Fruit fly (Drosophila melanogaster) whole organism, adult: Measurements from ENCODE around the gene CG32700.

Experiments
- CG11617 ChIP-seq: fragments of 200-800 bp; sonication (Bioruptor generic); optimal IDR thresholded peaks from 2 replicates; lab custom pipeline; 2017; ENCODE audit warnings: mild to moderate bottlenecking, missing biosample characterization, missing genetic modification reagents, missing genetic modification characterization
- CG12768 ChIP-seq: fragments of 200-800 bp; sonication (Bioruptor generic); optimal IDR thresholded peaks from 2 replicates; lab custom pipeline; 2017; ENCODE audit warnings: missing biosample characterization, missing genetic modification characterization, mild to moderate bottlenecking, moderate library complexity, missing genetic modification reagents
- CG14711 ChIP-seq: fragments of 200-800 bp; sonication (Bioruptor generic); optimal IDR thresholded peaks from 2 replicates; lab custom pipeline; 2018; ENCODE audit warnings: missing biosample characterization, mild to moderate bottlenecking, missing genetic modification characterization, moderate library complexity
- CG1620 ChIP-seq: fragments of 200-800 bp; sonication (Bioruptor generic); optimal IDR thresholded peaks from 2 replicates; lab custom pipeline; 2016; ENCODE audit warnings: missing biosample characterization, missing genetic modification characterization
- CG33017 ChIP-seq: fragments of 200-800 bp; sonication (Bioruptor generic); optimal IDR thresholded peaks from 2 replicates; lab custom pipeline; 2018; ENCODE audit warnings: missing biosample characterization, mild to moderate bottlenecking, missing genetic modification characterization, moderate library complexity
- CG5204 ChIP-seq: fragments of 200-800 bp; sonication (Bioruptor generic); optimal IDR thresholded peaks from 2 replicates; lab custom pipeline; 2016; ENCODE audit warnings: missing biosample characterization, missing genetic modification characterization
- CG7045 ChIP-seq: fragments of 200-800 bp; sonication (Bioruptor generic); optimal IDR thresholded peaks from 2 replicates; lab custom pipeline; 2017; ENCODE audit warnings: missing biosample characterization, mild to moderate bottlenecking, missing genetic modification characterization
- CG7101 ChIP-seq: fragments of 200-800 bp; sonication (Bioruptor generic); optimal IDR thresholded peaks from 2 replicates; lab custom pipeline; 2018; ENCODE audit warnings: missing biosample characterization, mild to moderate bottlenecking, missing genetic modification characterization, moderate library complexity
- Clk ChIP-seq: fragments of 200-800 bp; sonication (Bioruptor generic); optimal IDR thresholded peaks from 2 replicates; lab custom pipeline; 2017; ENCODE audit warnings: missing biosample characterization, missing genetic modification characterization
- Crg-1 ChIP-seq: fragments of 200-800 bp; sonication (Bioruptor generic); optimal IDR thresholded peaks from 2 replicates; lab custom pipeline; 2016; ENCODE audit warnings: missing biosample characterization, missing genetic modification characterization
- Hr96 ChIP-seq: fragments of 200-800 bp; sonication (Bioruptor generic); optimal IDR thresholded peaks from 2 replicates; lab custom pipeline; 2016; ENCODE audit warnings: missing biosample characterization, missing genetic modification characterization
- Mnt ChIP-seq: fragments of 200-800 bp; sonication (Bioruptor generic); optimal IDR thresholded peaks from 2 replicates; lab custom pipeline; 2016; ENCODE audit warnings: missing biosample characterization, mild to moderate bottlenecking, missing genetic modification characterization
- bab1 ChIP-seq: fragments of 200-800 bp; sonication (Bioruptor generic); optimal IDR thresholded peaks from 3 replicates; lab custom pipeline; 2019; ENCODE audit warnings: missing biosample characterization, mild to moderate bottlenecking, missing genetic modification characterization, moderate library complexity
- cic ChIP-seq: fragments of 200-800 bp; sonication (Bioruptor generic); optimal IDR thresholded peaks from 2 replicates; lab custom pipeline; 2017; ENCODE audit warnings: missing biosample characterization, mild to moderate bottlenecking, missing genetic modification characterization, moderate library complexity
- cnc ChIP-seq, 2 experiments: fragments of >200 bp; optimal IDR thresholded peaks; 2 replicates each; lab custom pipeline; 2017
- kay ChIP-seq: fragments of 200-800 bp; sonication (Bioruptor generic); peaks from one replicate; lab custom pipeline; 2016; ENCODE audit warnings: missing biosample characterization, missing genetic modification characterization, borderline replicate concordance
- ovo ChIP-seq: fragments of 200-800 bp; sonication (Bioruptor generic); optimal IDR thresholded peaks from 2 replicates; lab custom pipeline; 2016; ENCODE audit warnings: missing biosample characterization, missing genetic modification characterization
- pad ChIP-seq: fragments of 200-800 bp; sonication (Bioruptor generic); optimal IDR thresholded peaks from 3 replicates; lab custom pipeline; 2017; ENCODE audit warnings: missing biosample characterization, missing genetic modification characterization, mild to moderate bottlenecking, moderate library complexity, missing genetic modification reagents
- tj ChIP-seq: fragments of 200-800 bp; sonication (Bioruptor generic); optimal IDR thresholded peaks from 3 replicates; lab custom pipeline; 2017; ENCODE audit warnings: missing biosample characterization, mild to moderate bottlenecking, missing genetic modification characterization, moderate library complexity
- toe ChIP-seq: fragments of 200-800 bp; sonication (Bioruptor generic); optimal IDR thresholded peaks from 2 replicates; lab custom pipeline; 2016; ENCODE audit warnings: missing biosample characterization, missing genetic modification characterization

The CG32700 gene

dm6 chrX:9550565-9551145 is at the start of gene CG32700:
TSS of gene CG32700 (minus strand) at chrX:9550838.
- TF ChIP-seq Clk (GFP tag; lab: Kevin White, UChicago) (no peak), tj (peak; percentile 85), CG7101 (tag; lab: Kevin White, UChicago) (peak; percentile 16), cic (no peak), bab1 (GFP tag; lab: Kevin White, UChicago) (peak; percentile 0), CG14711 (tag; lab: Kevin White, UChicago) (no peak)

- TF ChIP-seq cnc (optimal IDR thresholded peaks at IDR 0.05; lab: Kevin White, UChicago) (no peak), kay (GFP tag; lab: Kevin White, UChicago) (no peak), pad (no peak), Clk (GFP tag; lab: Kevin White, UChicago) (no peak), cic (no peak), ovo (GFP tag; lab: Kevin White, UChicago) (no peak), CG12768 (GFP tag; lab: Kevin White, UChicago) (peak; percentile 8), Hr96 (no peak), CG7045 (peak; percentile 61), Mnt (GFP tag; lab: Kevin White, UChicago) (peak; percentile 80), CG5204 (GFP tag; lab: Kevin White, UChicago) (no peak), CG14711 (tag; lab: Kevin White, UChicago) (peak; percentile 49), toe (GFP tag; lab: Kevin White, UChicago) (peak; percentile 22), CG11617 (GFP tag; lab: Kevin White, UChicago) (peak; percentile 47), Crg-1 (GFP tag; lab: Kevin White, UChicago) (no peak), tj (peak; percentile 27), bab1 (GFP tag; lab: Kevin White, UChicago) (no peak), CG1620 (GFP tag; lab: Kevin White, UChicago) (no peak), CG7101 (tag; lab: Kevin White, UChicago) (peak; percentile 39), CG33017 (peak; percentile 31)
Measured at dm6 chrX:9600083-9600817, 49.6 kb upstream of the CG32700 start.

dm6 chrX:9599158-9600082 is 48.8 kb upstream of the CG32700 start:
- TF ChIP-seq Crg-1 (GFP tag; lab: Kevin White, UChicago): no peak
- no peak for TF ChIP-seq pad
- no peak for TF ChIP-seq Hr96
- peak; percentile 44 for TF ChIP-seq Mnt (GFP tag; lab: Kevin White, UChicago)
- no peak for TF ChIP-seq bab1 (GFP tag; lab: Kevin White, UChicago)
- no peak for TF ChIP-seq CG1620 (GFP tag; lab: Kevin White, UChicago)
- no peak for TF ChIP-seq CG7045
- TF ChIP-seq ovo (GFP tag; lab: Kevin White, UChicago): peak; percentile 96
- TF ChIP-seq tj: no peak
- no peak for TF ChIP-seq CG5204 (GFP tag; lab: Kevin White, UChicago)
- no peak for TF ChIP-seq CG14711 (tag; lab: Kevin White, UChicago)
- no peak for TF ChIP-seq toe (GFP tag; lab: Kevin White, UChicago)

DNA sequence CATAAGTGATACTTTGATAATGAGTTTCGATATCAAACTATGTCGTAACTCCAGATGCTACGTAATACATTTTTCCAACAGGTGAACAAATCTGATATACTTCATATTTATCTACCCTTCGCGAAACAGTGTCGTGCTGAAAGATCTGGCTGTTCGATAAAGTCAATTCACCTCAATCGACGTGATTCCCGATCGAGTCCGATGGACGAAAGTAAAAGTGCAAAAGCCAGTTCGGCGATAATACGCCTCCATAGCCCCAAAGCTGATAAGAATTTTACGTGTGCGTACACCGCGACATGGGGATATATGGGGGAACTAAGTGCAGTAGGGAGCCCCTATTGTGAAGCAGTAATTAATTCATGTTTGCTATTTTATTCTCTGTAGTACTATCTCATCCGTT is 47.5 kb upstream of the CG32700 start:
- TF ChIP-seq Clk (GFP tag; lab: Kevin White, UChicago) (no peak), pad (no peak), toe (GFP tag; lab: Kevin White, UChicago) (no peak), Hr96 (no peak), CG11617 (GFP tag; lab: Kevin White, UChicago) (no peak), ovo (GFP tag; lab: Kevin White, UChicago) (no peak), CG1620 (GFP tag; lab: Kevin White, UChicago) (no peak), kay (GFP tag; lab: Kevin White, UChicago) (no peak), cic (no peak)

dm6 chrX:9595312-9595931 is 44.8 kb upstream of the CG32700 start:
- TF ChIP-seq CG12768 (GFP tag; lab: Kevin White, UChicago) (no peak), CG1620 (GFP tag; lab: Kevin White, UChicago) (no peak), tj (peak; percentile 95), bab1 (GFP tag; lab: Kevin White, UChicago) (peak; percentile 43), toe (GFP tag; lab: Kevin White, UChicago) (no peak), CG7045 (no peak), kay (GFP tag; lab: Kevin White, UChicago) (no peak), cic (no peak), ovo (GFP tag; lab: Kevin White, UChicago) (no peak), Mnt (GFP tag; lab: Kevin White, UChicago) (no peak), pad (peak; percentile 10), cnc (optimal IDR thresholded peaks at IDR 0.05; lab: Kevin White, UChicago) (no peak), Hr96 (no peak), CG33017 (no peak), CG11617 (GFP tag; lab: Kevin White, UChicago) (peak; percentile 16), CG7101 (tag; lab: Kevin White, UChicago) (no peak), CG14711 (tag; lab: Kevin White, UChicago) (no peak), Crg-1 (GFP tag; lab: Kevin White, UChicago) (peak; percentile 10), CG5204 (GFP tag; lab: Kevin White, UChicago) (no peak), Clk (GFP tag; lab: Kevin White, UChicago) (no peak)
